Worm (Caenorhabditis elegans) whole organism, late embryonic: ENCODE data around the gene scl-11.

Experiments used
- ama-1 ChIP-seq: fragments of 150-350 bp; optimal IDR thresholded peaks from 2 replicates; lab custom pipeline; 2014
- ceh-6 ChIP-seq: fragments of 200-800 bp; sonication (Bioruptor generic); optimal IDR thresholded peaks from 2 replicates; lab custom pipeline; 2018; ENCODE audit warnings: mild to moderate bottlenecking, missing genetic modification characterization, missing compliant biosample characterization
- dmd-4 ChIP-seq: sonication (generic microtip); optimal IDR thresholded peaks from 2 replicates; lab custom pipeline; 2016; ENCODE audit warnings: borderline replicate concordance, missing genetic modification characterization, missing compliant biosample characterization
- nfya-1 ChIP-seq: sonication (generic microtip); optimal IDR thresholded peaks from 2 replicates; lab custom pipeline; 2017; ENCODE audit warnings: missing genetic modification characterization, mild to moderate bottlenecking, missing compliant biosample characterization, antibody characterized with exemption, moderate library complexity
- nhr-11 ChIP-seq: fragments of 150-350 bp; optimal IDR thresholded peaks from 2 replicates; lab custom pipeline; 2014; ENCODE audit warnings: missing biosample characterization, missing genetic modification characterization
- pha-4 ChIP-seq: fragments of 150-350 bp; optimal IDR thresholded peaks from 2 replicates; lab custom pipeline; 2018; ENCODE audit warnings: missing biosample characterization, missing genetic modification reagents, missing genetic modification characterization
- sdc-2 ChIP-seq: sonication (generic microtip); optimal IDR thresholded peaks from 2 replicates; lab custom pipeline; 2016; ENCODE audit warnings: missing genotype, missing genetic modification characterization, missing compliant biosample characterization
- unc-42 ChIP-seq: sonication (generic microtip); optimal IDR thresholded peaks from 2 replicates; lab custom pipeline; 2016; ENCODE audit warnings: missing genotype, missing genetic modification characterization, missing compliant biosample characterization

DNA sequence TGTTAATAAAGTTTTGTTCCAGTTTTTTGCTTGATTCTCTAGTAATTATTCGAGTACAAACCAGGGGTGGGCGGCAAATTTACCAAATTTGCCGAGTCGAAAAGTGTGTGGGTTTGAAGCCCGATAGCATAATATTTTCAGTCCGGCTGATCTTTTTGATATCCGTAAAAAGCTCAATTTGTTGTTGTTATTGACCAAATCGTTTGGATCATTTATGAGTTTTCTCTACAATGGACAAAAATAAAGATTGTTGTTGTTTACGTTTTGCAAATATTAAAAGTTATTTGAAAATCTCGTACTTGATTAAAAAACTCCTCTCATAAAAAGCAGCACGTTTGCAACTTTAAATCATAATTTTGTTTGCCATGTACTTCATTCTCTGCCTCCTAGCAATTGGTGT lies 4.9 kb downstream of the scl-11 start, which contains the start of gene scl-1:
- TF ChIP-seq unc-42 (tag; lab: Kevin White, UChicago) (no peak), pha-4 (tag; lab: Kevin White, UChicago) (no peak), ceh-6 (no peak), nhr-11 (no peak), ama-1 (lab: Kevin White, UChicago) (no peak), nfya-1 (tag; lab: Kevin White, UChicago) (no peak), sdc-2 (tag; lab: Kevin White, UChicago) (no peak), dmd-4 (tag; lab: Kevin White, UChicago) (no peak)
